Fruit fly (Drosophila melanogaster): Measurements from ENCODE around the gene Mnr.

The Mnr gene

dm6 chrX:21306485-21307142 is 25.6 kb upstream of the Mnr start, which contains the start of gene Abca3 (continued):
- peak; percentile 5 for TF ChIP-seq CG8089 (GFP tag; optimal IDR thresholded peaks at IDR 0.05)
- TF ChIP-seq CG2875 (GFP tag; optimal IDR thresholded peaks at IDR 0.05): no peak
- peak; percentile 58 for TF ChIP-seq CG13624 (GFP tag; optimal IDR thresholded peaks at IDR 0.05)
- TF ChIP-seq CoRest (tag; optimal IDR thresholded peaks at IDR 0.05): peak; percentile 78
- TF ChIP-seq CG30403 (GFP tag; optimal IDR thresholded peaks at IDR 0.05): peak; percentile 66
- peak; percentile 57 for TF ChIP-seq Dip3 (GFP tag; optimal IDR thresholded peaks at IDR 0.05)
- TF ChIP-seq tup (GFP tag; optimal IDR thresholded peaks at IDR 0.05): no peak
- peak; percentile 75 for TF ChIP-seq CG7839 (tag; optimal IDR thresholded peaks at IDR 0.05)
- TF ChIP-seq sna (GFP tag; IDR thresholded peaks at IDR 0.05; ENCODE audit: partially characterized antibody): no peak
- no peak for TF ChIP-seq da (GFP tag; optimal IDR thresholded peaks at IDR 0.05)
- TF ChIP-seq CG1832 (GFP tag; optimal IDR thresholded peaks at IDR 0.05): no peak
- no peak for TF ChIP-seq CG16779 (GFP tag; IDR thresholded peaks at IDR 0.05)
- TF ChIP-seq gce (GFP tag; IDR thresholded peaks at IDR 0.05): no peak
- no peak for TF ChIP-seq CG14860 (GFP tag; IDR thresholded peaks at IDR 0.05; ENCODE audit: partially characterized antibody)
- peak; percentile 16 for TF ChIP-seq oc (tag; optimal IDR thresholded peaks at IDR 0.05)
- peak; percentile 45 to 59 for TF ChIP-seq dpn (GFP tag; optimal IDR thresholded peaks at IDR 0.05)
- TF ChIP-seq CG18764 (GFP tag; optimal IDR thresholded peaks at IDR 0.05): peak; percentile 4
- TF ChIP-seq CG7987 (GFP tag; optimal IDR thresholded peaks at IDR 0.05): no peak
- TF ChIP-seq fu2 (GFP tag; optimal IDR thresholded peaks at IDR 0.05): peak; percentile 41
- peak; percentile 22 for TF ChIP-seq pzg (GFP tag; optimal IDR thresholded peaks at IDR 0.05)
- no peak for TF ChIP-seq CG16813 (GFP tag; IDR thresholded peaks at IDR 0.05; ENCODE audit: partially characterized antibody)
- peak; percentile 69 for TF ChIP-seq Dref (GFP tag; IDR thresholded peaks at IDR 0.05)
- peak; percentile 63; the same call in 1 of the 2 replicates for TF ChIP-seq lmd (GFP tag; IDR thresholded peaks at IDR 0.05)
- no peak for TF ChIP-seq CTCF (GFP tag; optimal IDR thresholded peaks at IDR 0.05)
- peak in 1 of 2 experiments; percentile 48 for TF ChIP-seq tll (GFP tag; optimal IDR thresholded peaks at IDR 0.05)
- TF ChIP-seq CG2202 (tag; optimal IDR thresholded peaks at IDR 0.05): no peak
- peak; percentile 39 for TF ChIP-seq CG30020 (tag; optimal IDR thresholded peaks at IDR 0.05)
- TF ChIP-seq CG11696 (GFP tag; IDR thresholded peaks at IDR 0.05): no peak
- TF ChIP-seq Sry-δ (GFP tag; optimal IDR thresholded peaks at IDR 0.05): peak; percentile 56
- TF ChIP-seq Scr (GFP tag; IDR thresholded peaks at IDR 0.05; ENCODE audit: partially characterized antibody): no peak
- TF ChIP-seq tio (GFP tag; optimal IDR thresholded peaks at IDR 0.05): no peak
- no peak for TF ChIP-seq Kr (GFP tag; optimal IDR thresholded peaks at IDR 0.05)
- peak; percentile 28 for TF ChIP-seq Oli (tag; optimal IDR thresholded peaks at IDR 0.05)
- TF ChIP-seq Med (GFP tag): peak; percentile 88
- TF ChIP-seq Hsf (GFP tag; optimal IDR thresholded peaks at IDR 0.05): peak; percentile 31
- no peak for TF ChIP-seq CG17912 (GFP tag; optimal IDR thresholded peaks at IDR 0.05)
- TF ChIP-seq sd (tag; optimal IDR thresholded peaks at IDR 0.05): no peak
- peak; percentile 75 for TF ChIP-seq CG11695 (GFP tag; IDR thresholded peaks at IDR 0.05)
- no peak for TF ChIP-seq luna (GFP tag; optimal IDR thresholded peaks at IDR 0.05)
- TF ChIP-seq CG4328 (GFP tag; optimal IDR thresholded peaks at IDR 0.05): peak; percentile 68
- TF ChIP-seq yki (optimal IDR thresholded peaks at IDR 0.05): no peak
- TF ChIP-seq CG4730 (GFP tag; IDR thresholded peaks at IDR 0.05): peak; percentile 19; the same call in 1 of the 2 replicates
- no peak; the same call in 2 of the 3 replicates for TF ChIP-seq Dbx (GFP tag; IDR thresholded peaks at IDR 0.05)
- TF ChIP-seq NK7.1 (GFP tag; optimal IDR thresholded peaks at IDR 0.05): no peak
- peak; percentile 32 for TF ChIP-seq CG17359 (tag; optimal IDR thresholded peaks at IDR 0.05)
- peak in 1 of 2 experiments; percentile 79 for TF ChIP-seq eve (GFP tag; optimal IDR thresholded peaks at IDR 0.05)
- no peak for TF ChIP-seq CG13123 (GFP tag; optimal IDR thresholded peaks at IDR 0.05)
- TF ChIP-seq Fer3 (tag; optimal IDR thresholded peaks at IDR 0.05): peak; percentile 77
- TF ChIP-seq HLH3B (GFP tag; IDR thresholded peaks at IDR 0.05): peak; percentile 25; the same call in 1 of the 2 replicates
- TF ChIP-seq CG3995 (GFP tag; optimal IDR thresholded peaks at IDR 0.05): peak; percentile 49

Measured in whole organism, embryonic.